Worm (Caenorhabditis elegans): ENCODE results near the gene F13H10.8.

DNA sequence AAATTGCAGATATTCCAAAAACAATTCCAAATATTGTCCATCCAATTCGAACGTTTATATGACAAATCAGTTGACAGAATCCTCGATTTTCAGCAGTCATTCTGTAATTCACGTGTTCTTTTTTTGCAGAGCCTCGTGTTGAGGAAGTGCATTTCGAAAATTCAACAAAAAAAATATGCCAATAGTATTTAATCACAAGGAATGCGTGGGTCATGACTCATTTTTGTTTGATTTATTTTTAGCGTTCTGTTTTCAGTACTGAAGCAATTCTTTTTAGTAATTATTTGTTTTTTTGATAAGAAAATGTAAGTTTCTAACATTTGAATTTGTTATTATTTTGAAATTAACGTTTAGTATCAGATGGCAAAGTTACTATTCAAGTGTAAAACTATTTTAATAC lies 10.6 kb downstream of the F13H10.8 start, which contains the start of gene hrg-4:
- TF ChIP-seq snpc-4 (tag; optimal IDR thresholded peaks at IDR 0.05) (no peak), nhr-12 (tag; optimal IDR thresholded peaks at IDR 0.05) (no peak), jun-1 (tag; optimal IDR thresholded peaks at IDR 0.05) (no peak), aly-2 (tag; optimal IDR thresholded peaks at IDR 0.05) (no peak), ztf-4 (tag; optimal IDR thresholded peaks at IDR 0.05) (no peak), pag-3 (tag; optimal IDR thresholded peaks at IDR 0.05; ENCODE audit: borderline replicate concordance, insufficient read depth) (no peak)
